Worm (Caenorhabditis elegans) whole organism, L3 larva: Measurements from ENCODE around the gene F52C9.5.

Experiments used
- R02D3.7 ChIP-seq: fragments of 150-350 bp; optimal IDR thresholded peaks from 2 replicates; lab custom pipeline; 2014; ENCODE audit warnings: missing biosample characterization, missing genetic modification characterization
- ZK546.5 ChIP-seq: sonication (generic microtip); optimal IDR thresholded peaks from 2 replicates; lab custom pipeline; 2017; ENCODE audit warnings: missing biosample characterization, missing genetic modification characterization
- aly-2 ChIP-seq: fragments of 150-350 bp; optimal IDR thresholded peaks from 2 replicates; lab custom pipeline; 2014; ENCODE audit warnings: missing biosample characterization, missing genetic modification characterization
- ama-1 ChIP-seq: fragments of 150-350 bp; optimal IDR thresholded peaks from 2 replicates; lab custom pipeline; 2018
- ceh-16 ChIP-seq: sonication (generic microtip); optimal IDR thresholded peaks from 2 replicates; lab custom pipeline; 2017; ENCODE audit warnings: missing biosample characterization, missing genetic modification characterization
- ceh-28 ChIP-seq: fragments of 150-350 bp; optimal IDR thresholded peaks from 2 replicates; lab custom pipeline; 2014; ENCODE audit warnings: missing biosample characterization, missing genetic modification reagents, missing genetic modification characterization
- ceh-82 ChIP-seq: fragments of 150-350 bp; optimal IDR thresholded peaks from 2 replicates; lab custom pipeline; 2014; ENCODE audit warnings: missing biosample characterization, missing genetic modification characterization
- ceh-9 ChIP-seq: sonication (generic microtip); optimal IDR thresholded peaks from 2 replicates; lab custom pipeline; 2018; ENCODE audit warnings: missing biosample characterization, missing genetic modification characterization
- daf-12 ChIP-seq: fragments of 150-350 bp; optimal IDR thresholded peaks from 2 replicates; lab custom pipeline; 2014; ENCODE audit warnings: missing biosample characterization, missing genetic modification reagents, missing genetic modification characterization
- egl-27 ChIP-seq: sonication (generic microtip); optimal IDR thresholded peaks from 4 replicates; lab custom pipeline; 2017; ENCODE audit warnings: missing biosample characterization, missing genetic modification reagents, missing genetic modification characterization
- egl-5 ChIP-seq: fragments of 150-350 bp; optimal IDR thresholded peaks from 2 replicates; lab custom pipeline; 2017; ENCODE audit warnings: missing biosample characterization, missing genetic modification reagents, missing genetic modification characterization, inconsistent platforms
- elt-1 ChIP-seq: fragments of 150-350 bp; optimal IDR thresholded peaks from 2 replicates; lab custom pipeline; 2014; ENCODE audit warnings: missing biosample characterization, missing genetic modification characterization
- elt-2 ChIP-seq: sonication (generic microtip); optimal IDR thresholded peaks from 2 replicates; lab custom pipeline; 2016; ENCODE audit warnings: missing genetic modification reagents, mild to moderate bottlenecking, missing genetic modification characterization, missing compliant biosample characterization
- elt-3 ChIP-seq, 3 experiments: fragments of 150-350 bp in 1 of 3; sonication (generic microtip) in 2 of 3; optimal IDR thresholded peaks; 2 replicates in 2 of 3; 4 replicates in 1 of 3; lab custom pipeline; 2014 to 2017; ENCODE audit warnings: missing biosample characterization in 3 of 3, missing genetic modification characterization in 3 of 3
- eor-1 ChIP-seq, 2 experiments: fragments of 150-350 bp; optimal IDR thresholded peaks; 2 replicates each; lab custom pipeline; 2014 to 2018; ENCODE audit warnings: missing biosample characterization in 2 of 2, missing genetic modification characterization in 2 of 2
- fkh-10 ChIP-seq: sonication (generic microtip); optimal IDR thresholded peaks from 2 replicates; lab custom pipeline; 2017; ENCODE audit warnings: missing biosample characterization, missing genetic modification reagents, missing genetic modification characterization
- fkh-2 ChIP-seq: fragments of 150-350 bp; optimal IDR thresholded peaks from 2 replicates; lab custom pipeline; 2014; ENCODE audit warnings: missing biosample characterization, missing genetic modification reagents, missing genetic modification characterization
- fos-1 ChIP-seq: fragments of 150-350 bp; optimal IDR thresholded peaks from 2 replicates; lab custom pipeline; 2014; ENCODE audit warnings: missing biosample characterization, missing genetic modification characterization
- hmg-11 ChIP-seq: sonication (generic microtip); optimal IDR thresholded peaks from 2 replicates; lab custom pipeline; 2016; ENCODE audit warnings: missing genetic modification characterization, missing compliant biosample characterization
- jun-1 ChIP-seq: fragments of 150-350 bp; optimal IDR thresholded peaks from 2 replicates; lab custom pipeline; 2014; ENCODE audit warnings: missing biosample characterization, missing genetic modification reagents, missing genetic modification characterization
- lin-15B ChIP-seq: fragments of 150-350 bp; optimal IDR thresholded peaks from 2 replicates; lab custom pipeline; 2014; ENCODE audit warnings: missing biosample characterization, missing genetic modification characterization
- lin-39 ChIP-seq: fragments of 150-350 bp; optimal IDR thresholded peaks from 2 replicates; lab custom pipeline; 2018; ENCODE audit warnings: missing biosample characterization, missing genetic modification reagents, missing genetic modification characterization
- lsy-12 ChIP-seq: sonication (generic microtip); optimal IDR thresholded peaks from 2 replicates; lab custom pipeline; 2016; ENCODE audit warnings: mild to moderate bottlenecking, missing genetic modification characterization, missing compliant biosample characterization
- mdl-1 ChIP-seq: fragments of 150-350 bp; optimal IDR thresholded peaks from 2 replicates; lab custom pipeline; 2014; ENCODE audit warnings: missing biosample characterization, missing genetic modification characterization
- mml-1 ChIP-seq: fragments of 150-350 bp; sonication (generic microtip); optimal IDR thresholded peaks from 3 replicates; lab custom pipeline; 2014; ENCODE audit warnings: missing biosample characterization, missing genetic modification characterization
- nfya-1 ChIP-seq: sonication (generic microtip); optimal IDR thresholded peaks from 2 replicates; lab custom pipeline; 2017; ENCODE audit warnings: missing genetic modification characterization, mild to moderate bottlenecking, missing compliant biosample characterization, antibody characterized with exemption, moderate library complexity; ENCODE audit not compliant: insufficient read depth
- nhr-11 ChIP-seq: fragments of 150-350 bp; optimal IDR thresholded peaks from 2 replicates; lab custom pipeline; 2014; ENCODE audit warnings: missing biosample characterization, missing genetic modification characterization
- nhr-12 ChIP-seq: fragments of 150-350 bp; optimal IDR thresholded peaks from 2 replicates; lab custom pipeline; 2014; ENCODE audit warnings: missing biosample characterization, missing genetic modification characterization
- nhr-23 ChIP-seq: fragments of 150-350 bp; optimal IDR thresholded peaks from 2 replicates; lab custom pipeline; 2014; ENCODE audit warnings: missing biosample characterization, missing genetic modification reagents, missing genetic modification characterization
- nhr-237 ChIP-seq: fragments of 150-350 bp; optimal IDR thresholded peaks from 2 replicates; lab custom pipeline; 2014; ENCODE audit warnings: missing biosample characterization, missing genetic modification characterization
- nhr-25 ChIP-seq: sonication (generic microtip); optimal IDR thresholded peaks from 2 replicates; lab custom pipeline; 2017; ENCODE audit warnings: missing biosample characterization, missing genetic modification characterization
- nhr-28 ChIP-seq: fragments of 150-350 bp; optimal IDR thresholded peaks from 2 replicates; lab custom pipeline; 2014; ENCODE audit warnings: missing biosample characterization, missing genetic modification characterization
- nhr-43 ChIP-seq: sonication (generic microtip); optimal IDR thresholded peaks from 2 replicates; lab custom pipeline; 2016; ENCODE audit warnings: mild to moderate bottlenecking, missing genetic modification characterization, missing compliant biosample characterization; ENCODE audit not compliant: poor library complexity, severe bottlenecking
- nhr-67 ChIP-seq: fragments of 150-350 bp; optimal IDR thresholded peaks from 2 replicates; lab custom pipeline; 2014; ENCODE audit warnings: missing biosample characterization, missing genetic modification characterization
- nhr-76 ChIP-seq: fragments of 150-350 bp; sonication (generic microtip); optimal IDR thresholded peaks from 5 replicates; lab custom pipeline; 2014; ENCODE audit warnings: missing biosample characterization, missing genetic modification characterization
- pha-4 ChIP-seq: fragments of 150-350 bp; optimal IDR thresholded peaks from 2 replicates; lab custom pipeline; 2014; ENCODE audit warnings: missing biosample characterization, missing genetic modification reagents, missing genetic modification characterization
- pqm-1 ChIP-seq: fragments of 150-350 bp; optimal IDR thresholded peaks from 2 replicates; lab custom pipeline; 2017; ENCODE audit warnings: missing biosample characterization, missing genetic modification characterization, inconsistent platforms
- sea-2 ChIP-seq: fragments of 150-350 bp; sonication (generic microtip); optimal IDR thresholded peaks from 4 replicates; lab custom pipeline; 2014; ENCODE audit warnings: missing biosample characterization, missing genetic modification reagents, missing genetic modification characterization
- skn-1 ChIP-seq: fragments of 150-350 bp; optimal IDR thresholded peaks from 2 replicates; lab custom pipeline; 2014; ENCODE audit warnings: missing biosample characterization, missing genetic modification characterization
- snpc-4 ChIP-seq: fragments of 150-350 bp; optimal IDR thresholded peaks from 2 replicates; lab custom pipeline; 2014; ENCODE audit warnings: missing biosample characterization, missing genetic modification characterization
- tbx-2 ChIP-seq: sonication (generic microtip); optimal IDR thresholded peaks from 2 replicates; lab custom pipeline; 2016; ENCODE audit warnings: mild to moderate bottlenecking, missing genetic modification characterization, missing compliant biosample characterization
- unc-39 ChIP-seq: sonication (generic microtip); optimal IDR thresholded peaks from 4 replicates; lab custom pipeline; 2017; ENCODE audit warnings: missing biosample characterization, missing genetic modification characterization
- unc-62 ChIP-seq: fragments of 150-350 bp; sonication (generic microtip); optimal IDR thresholded peaks from 4 replicates; lab custom pipeline; 2014; ENCODE audit warnings: missing biosample characterization, missing genetic modification reagents, missing genetic modification characterization
- zag-1 ChIP-seq: fragments of 150-350 bp; optimal IDR thresholded peaks from 2 replicates; lab custom pipeline; 2014; ENCODE audit warnings: missing biosample characterization, missing genetic modification characterization
- ztf-11 ChIP-seq: fragments of 150-350 bp; optimal IDR thresholded peaks from 2 replicates; lab custom pipeline; 2014; ENCODE audit warnings: missing biosample characterization, missing genetic modification characterization
- ztf-4 ChIP-seq: fragments of 150-350 bp; optimal IDR thresholded peaks from 2 replicates; lab custom pipeline; 2014; ENCODE audit warnings: missing biosample characterization, missing genetic modification characterization

F52C9.5 gene

DNA sequence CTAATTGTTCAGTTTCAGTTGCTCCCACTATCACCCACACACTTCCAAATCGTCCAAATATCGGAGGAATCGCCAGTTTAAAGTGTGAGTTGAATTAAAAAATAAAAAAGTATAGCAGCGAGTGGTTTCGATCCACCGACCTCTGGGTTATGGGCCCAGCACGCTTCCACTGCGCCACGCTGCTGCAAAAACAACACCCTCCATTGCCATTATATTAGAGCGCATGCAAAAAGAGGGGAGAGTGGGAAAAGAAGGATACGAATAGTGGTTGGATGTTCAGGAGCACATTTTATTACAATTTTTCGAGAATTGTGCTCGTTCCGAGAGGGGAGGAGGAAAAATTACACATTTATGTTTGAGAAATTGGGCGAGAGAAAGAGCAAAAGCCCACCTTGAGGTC is 7.2 kb upstream of the F52C9.5 start (continued):
- TF ChIP-seq ZK546.5: no peak
- TF ChIP-seq nfya-1 (tag; lab: Kevin White, UChicago): peak; percentile 53
- peak; percentile 26 for TF ChIP-seq lin-15B
- no peak for TF ChIP-seq fkh-10 (GFP tag; lab: Kevin White, UChicago)
- TF ChIP-seq ama-1: peak; percentile 25
- TF ChIP-seq fos-1 (tag; lab: Kevin White, UChicago): no peak
- TF ChIP-seq zag-1: no peak
- TF ChIP-seq ztf-4 (tag; lab: Kevin White, UChicago): no peak
- TF ChIP-seq lsy-12 (tag; lab: Kevin White, UChicago): peak; percentile 61
- TF ChIP-seq daf-12 (tag; lab: Kevin White, UChicago): no peak
- TF ChIP-seq ceh-82 (tag; lab: Kevin White, UChicago): no peak
- peak; percentile 36 for TF ChIP-seq elt-2 (tag; lab: Kevin White, UChicago)
- TF ChIP-seq pha-4 (tag; lab: Kevin White, UChicago): peak; percentile 47
- TF ChIP-seq nhr-25: no peak
- no peak for TF ChIP-seq fkh-2 (tag; lab: Kevin White, UChicago)
- TF ChIP-seq egl-5 (tag; lab: Kevin White, UChicago): peak; percentile 6
- TF ChIP-seq skn-1 (tag; lab: Kevin White, UChicago): no peak
- TF ChIP-seq nhr-23 (tag; lab: Kevin White, UChicago): no peak
- peak; percentile 33 for TF ChIP-seq hmg-11

DNA sequence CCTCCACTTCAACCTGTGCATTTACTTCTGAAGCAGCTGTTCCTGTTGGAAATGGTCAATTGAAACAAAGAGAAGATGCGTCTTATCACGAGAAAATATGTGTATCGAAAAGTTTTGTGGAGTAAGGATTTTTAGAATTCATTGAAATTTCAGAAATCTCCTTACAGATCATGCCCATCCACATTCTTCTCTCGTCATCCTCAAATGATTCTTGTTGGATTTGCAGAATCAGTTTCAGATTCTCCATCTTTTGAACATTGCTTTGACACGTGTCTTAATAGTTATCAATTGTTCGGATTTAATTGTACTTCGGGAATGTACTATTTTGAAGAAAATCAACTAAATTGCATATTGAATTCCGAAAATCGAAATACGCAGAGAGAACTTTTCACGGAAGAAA is 2.0 kb downstream of the F52C9.5 start:
- TF ChIP-seq zag-1 (no peak), unc-62 (GFP tag; lab: Kevin White, UChicago) (no peak), egl-5 (tag; lab: Kevin White, UChicago) (no peak), ceh-9 (tag; lab: Kevin White, UChicago) (no peak), elt-1 (tag; lab: Kevin White, UChicago) (no peak), elt-2 (tag; lab: Kevin White, UChicago) (no peak), nhr-12 (tag; lab: Kevin White, UChicago) (no peak)

DNA sequence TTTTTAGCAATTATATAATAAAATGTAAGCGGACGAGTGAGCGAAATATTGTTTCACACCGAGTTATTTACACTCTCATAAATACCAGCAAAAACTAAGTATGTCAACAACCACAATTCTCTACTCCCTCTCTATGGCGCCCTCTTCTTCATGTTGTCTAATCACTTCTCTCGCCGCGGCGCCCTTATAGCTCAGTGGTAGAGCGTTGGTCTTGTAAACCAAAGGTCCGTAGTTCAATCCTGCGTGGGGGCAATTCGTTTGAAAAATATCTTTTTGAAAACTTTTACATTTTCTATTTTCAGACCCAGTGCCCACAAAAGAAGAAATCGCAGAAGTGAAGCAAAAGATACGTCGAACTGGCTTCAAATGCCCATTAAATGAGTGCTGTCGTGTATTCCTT is 3.7 kb downstream of the F52C9.5 start:
- TF ChIP-seq eor-1 (tag; optimal IDR thresholded peaks at IDR 0.05; lab: Kevin White, UChicago) (no peak), skn-1 (tag; lab: Kevin White, UChicago) (peak; percentile 23), nhr-76 (no peak), ceh-16 (tag; lab: Kevin White, UChicago) (no peak), nhr-25 (peak; percentile 32), nhr-43 (tag; lab: Kevin White, UChicago) (peak; percentile 81), lin-39 (tag; lab: Kevin White, UChicago) (no peak), hmg-11 (peak; percentile 87), elt-2 (tag; lab: Kevin White, UChicago) (peak; percentile 27), snpc-4 (tag; lab: Kevin White, UChicago) (no peak), tbx-2 (tag; lab: Kevin White, UChicago) (peak; percentile 60), lsy-12 (tag; lab: Kevin White, UChicago) (peak; percentile 63), nfya-1 (tag; lab: Kevin White, UChicago) (peak; percentile 40), nhr-237 (tag; lab: Kevin White, UChicago) (no peak), ceh-82 (tag; lab: Kevin White, UChicago) (peak; percentile 11), mml-1 (tag; lab: Kevin White, UChicago) (no peak), mdl-1 (tag; lab: Kevin White, UChicago) (no peak), daf-12 (tag; lab: Kevin White, UChicago) (no peak), fkh-10 (GFP tag; lab: Kevin White, UChicago) (no peak), ceh-9 (tag; lab: Kevin White, UChicago) (no peak), fkh-2 (tag; lab: Kevin White, UChicago) (no peak), R02D3.7 (peak; percentile 20), aly-2 (tag; lab: Kevin White, UChicago) (no peak), unc-39 (no peak), nhr-11 (tag; lab: Kevin White, UChicago) (no peak), ceh-28 (tag; lab: Kevin White, UChicago) (no peak), pha-4 (tag; lab: Kevin White, UChicago) (peak; percentile 88), elt-3 (tag; optimal IDR thresholded peaks at IDR 0.05; lab: Kevin White, UChicago) (no peak), nhr-12 (tag; lab: Kevin White, UChicago) (no peak), ZK546.5 (no peak), jun-1 (tag; lab: Kevin White, UChicago) (no peak), nhr-67 (tag; lab: Kevin White, UChicago) (no peak), nhr-23 (tag; lab: Kevin White, UChicago) (peak; percentile 23), lin-15B (peak; percentile 31), zag-1 (no peak), egl-27 (tag; lab: Kevin White, UChicago) (peak; percentile 21), ztf-11 (no peak), egl-5 (tag; lab: Kevin White, UChicago) (no peak), pqm-1 (tag; lab: Kevin White, UChicago) (no peak), elt-1 (tag; lab: Kevin White, UChicago) (no peak), fos-1 (tag; lab: Kevin White, UChicago) (no peak), ama-1 (no peak), unc-62 (GFP tag; lab: Kevin White, UChicago) (no peak), nhr-28 (tag; lab: Kevin White, UChicago) (no peak), ztf-4 (tag; lab: Kevin White, UChicago) (peak; percentile 15), sea-2 (GFP tag; lab: Kevin White, UChicago) (no peak)
